Worm (Caenorhabditis elegans) whole organism, young adult: ENCODE measurements around the gene erfa-1.

Source experiments
- C17E4.6 ChIP-seq: fragments of 200-800 bp; sonication (Bioruptor generic); IDR thresholded peaks from 2 replicates; pipeline ENCODE4 v1.3.6; 2022; ENCODE audit warnings: missing genetic modification reagents, missing genetic modification characterization, missing compliant biosample characterization
- F37B4.10 ChIP-seq: fragments of 200-800 bp; sonication (Bioruptor generic); IDR thresholded peaks from 2 replicates; pipeline ENCODE4 v1.3.6; 2022; ENCODE audit warnings: missing genetic modification characterization, missing compliant biosample characterization
- ama-1 ChIP-seq, 3 experiments: fragments of 150-350 bp in 1 of 3; sonication (generic microtip) in 2 of 3; optimal IDR thresholded peaks; 2 replicates each; lab custom pipeline; 2014 to 2018; ENCODE audit warnings: missing biosample characterization in 2 of 3, missing genetic modification characterization in 2 of 3, missing genetic modification reagents in 2 of 3
- lin-26 ChIP-seq: fragments of 200-800 bp; sonication (Bioruptor generic); IDR thresholded peaks from 2 replicates; pipeline ENCODE4 v1.3.6; 2022; ENCODE audit warnings: missing genetic modification reagents, missing genetic modification characterization, missing compliant biosample characterization
- lin-35 ChIP-seq, 3 experiments: fragments of 150-350 bp in 2 of 3; sonication (generic microtip) in 1 of 3; optimal IDR thresholded peaks; 2 replicates each; lab custom pipeline; 2014 to 2018; ENCODE audit warnings: missing biosample characterization in 3 of 3, missing genetic modification characterization in 3 of 3, missing genetic modification reagents in 3 of 3
- rec-8 ChIP-seq, 2 experiments: sonication (generic microtip); optimal IDR thresholded peaks; 2 replicates each; lab custom pipeline; 2016; ENCODE audit warnings: mild to moderate bottlenecking in 2 of 2, missing genetic modification characterization in 2 of 2, missing genetic modification reagents in 2 of 2, missing genotype in 2 of 2, missing biosample characterization in 1 of 2, missing compliant biosample characterization in 1 of 2, moderate library complexity in 1 of 2
- rpc-1 ChIP-seq, 2 experiments: fragments of 150-350 bp in 1 of 2; sonication (generic microtip) in 1 of 2; optimal IDR thresholded peaks; 2 replicates each; lab custom pipeline; 2014 to 2018; ENCODE audit warnings: missing biosample characterization in 1 of 2, missing genetic modification characterization in 1 of 2, missing genetic modification reagents in 1 of 2, missing genotype in 1 of 2
- snpc-3.4 ChIP-seq: sonication (generic microtip); optimal IDR thresholded peaks from 2 replicates; lab custom pipeline; 2017; ENCODE audit warnings: missing genetic modification characterization, mild to moderate bottlenecking, missing compliant biosample characterization, antibody characterized with exemption, moderate library complexity, missing genotype, missing genetic modification reagents
- snpc-4 ChIP-seq, 5 experiments: fragments of 150-350 bp in 1 of 5; sonication (generic microtip) in 4 of 5; optimal IDR thresholded peaks; 2 replicates each; lab custom pipeline; 2014 to 2018; ENCODE audit warnings: missing genetic modification characterization in 5 of 5, missing biosample characterization in 3 of 5, antibody characterized with exemption in 2 of 5, mild to moderate bottlenecking in 2 of 5, missing compliant biosample characterization in 2 of 5, missing genotype in 2 of 5, moderate library complexity in 2 of 5, missing genetic modification reagents in 1 of 5

DNA sequence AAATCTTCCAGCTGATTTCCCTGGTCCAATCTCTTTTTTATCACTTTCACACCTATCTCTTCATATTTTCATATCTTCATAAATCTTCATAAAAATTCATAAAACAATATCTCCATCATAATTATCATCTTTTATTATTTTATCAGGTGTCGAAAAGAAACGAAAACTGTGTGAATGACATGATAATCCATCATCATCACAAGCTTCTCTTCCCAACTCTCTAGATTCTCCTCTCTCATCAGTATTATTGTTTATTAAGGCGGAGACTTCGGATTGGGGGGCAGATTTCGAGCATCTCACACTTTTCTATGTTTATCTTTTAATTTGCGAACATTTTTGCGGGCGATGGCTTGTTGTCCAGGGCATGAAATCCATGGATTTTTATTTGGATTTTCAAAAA is 30.3 kb downstream of the erfa-1 start:
- TF ChIP-seq lin-35 (GFP tag; optimal IDR thresholded peaks at IDR 0.05; lab: Kevin White, UChicago) (no peak), ama-1 (optimal IDR thresholded peaks at IDR 0.05; lab: Kevin White, UChicago) (no peak), ama-1 (GFP tag; optimal IDR thresholded peaks at IDR 0.05; lab: Kevin White, UChicago) (no peak), C17E4.6 (GFP tag; lab: Robert Waterston, UW) (no peak), rec-8 (tag; optimal IDR thresholded peaks at IDR 0.05; lab: Kevin White, UChicago) (no peak), lin-26 (GFP tag; lab: Robert Waterston, UW) (no peak), snpc-3.4 (no peak), F37B4.10 (no peak), snpc-4 (GFP tag; optimal IDR thresholded peaks at IDR 0.05; lab: Kevin White, UChicago) (no peak), snpc-4 (tag; optimal IDR thresholded peaks at IDR 0.05; lab: Kevin White, UChicago) (no peak), rpc-1 (optimal IDR thresholded peaks at IDR 0.05; lab: Kevin White, UChicago) (no peak), rpc-1 (tag; optimal IDR thresholded peaks at IDR 0.05; lab: Kevin White, UChicago) (no peak)
